Worm (Caenorhabditis elegans) whole organism, L2 larva: ENCODE results near the gene ZK1010.8.

Experiments used
- C34F6.9 ChIP-seq: fragments of 150-350 bp; optimal IDR thresholded peaks from 2 replicates; lab custom pipeline; 2014; ENCODE audit warnings: missing biosample characterization, missing genetic modification characterization
- R02D3.7 ChIP-seq: fragments of 150-350 bp; optimal IDR thresholded peaks from 2 replicates; lab custom pipeline; 2014; ENCODE audit warnings: missing biosample characterization, missing genetic modification characterization
- Y55F3AM.14 ChIP-seq: fragments of 200-800 bp; sonication (Bioruptor generic); optimal IDR thresholded peaks from 2 replicates; lab custom pipeline; 2018; ENCODE audit warnings: mild to moderate bottlenecking, missing genetic modification characterization, missing compliant biosample characterization
- ZK546.5 ChIP-seq: sonication (generic microtip); optimal IDR thresholded peaks from 2 replicates; lab custom pipeline; 2017; ENCODE audit warnings: missing biosample characterization, missing genetic modification characterization
- alr-1 ChIP-seq: fragments of 150-350 bp; optimal IDR thresholded peaks from 2 replicates; lab custom pipeline; 2014; ENCODE audit warnings: missing biosample characterization, missing genetic modification characterization
- aly-2 ChIP-seq: fragments of 150-350 bp; optimal IDR thresholded peaks from 2 replicates; lab custom pipeline; 2014; ENCODE audit warnings: missing biosample characterization, missing genetic modification characterization
- ama-1 ChIP-seq: fragments of 150-350 bp; optimal IDR thresholded peaks from 2 replicates; lab custom pipeline; 2018; ENCODE audit warnings: inconsistent platforms
- blmp-1 ChIP-seq: sonication (generic microtip); optimal IDR thresholded peaks from 2 replicates; lab custom pipeline; 2017; ENCODE audit warnings: missing genetic modification characterization, mild to moderate bottlenecking, missing compliant biosample characterization, antibody characterized with exemption, moderate library complexity; ENCODE audit not compliant: insufficient read depth
- ceh-16 ChIP-seq: fragments of 150-350 bp; optimal IDR thresholded peaks from 2 replicates; lab custom pipeline; 2014; ENCODE audit warnings: missing biosample characterization, missing genetic modification characterization
- ceh-82 ChIP-seq: fragments of 150-350 bp; optimal IDR thresholded peaks from 2 replicates; lab custom pipeline; 2014; ENCODE audit warnings: missing biosample characterization, missing genetic modification characterization
- dmd-4 ChIP-seq: sonication (generic microtip); optimal IDR thresholded peaks from 2 replicates; lab custom pipeline; 2017; ENCODE audit warnings: missing biosample characterization, missing genetic modification characterization
- egl-27 ChIP-seq: sonication (generic microtip); optimal IDR thresholded peaks from 3 replicates; lab custom pipeline; 2017; ENCODE audit warnings: missing biosample characterization, missing genetic modification reagents, missing genetic modification characterization
- elt-1 ChIP-seq: fragments of 150-350 bp; optimal IDR thresholded peaks from 2 replicates; lab custom pipeline; 2014; ENCODE audit warnings: missing biosample characterization, missing genetic modification characterization
- elt-3 ChIP-seq: sonication (generic microtip); optimal IDR thresholded peaks from 2 replicates; lab custom pipeline; 2017; ENCODE audit warnings: missing biosample characterization, missing genetic modification characterization
- fos-1 ChIP-seq: fragments of 150-350 bp; optimal IDR thresholded peaks from 2 replicates; lab custom pipeline; 2014; ENCODE audit warnings: missing biosample characterization, missing genetic modification characterization
- gmeb-1 ChIP-seq: fragments of 150-350 bp; optimal IDR thresholded peaks from 2 replicates; lab custom pipeline; 2014; ENCODE audit warnings: missing biosample characterization, missing genetic modification characterization
- lin-11 ChIP-seq: fragments of 150-350 bp; sonication (generic microtip); optimal IDR thresholded peaks from 2 replicates; lab custom pipeline; 2014; ENCODE audit warnings: missing biosample characterization, missing genetic modification characterization, inconsistent platforms, mixed read lengths
- lin-13 ChIP-seq: fragments of 150-350 bp; optimal IDR thresholded peaks from 2 replicates; lab custom pipeline; 2014; ENCODE audit warnings: missing biosample characterization, missing genetic modification reagents, missing genetic modification characterization
- lin-39 ChIP-seq: fragments of 150-350 bp; optimal IDR thresholded peaks from 2 replicates; lab custom pipeline; 2014; ENCODE audit warnings: missing biosample characterization, missing genetic modification reagents, missing genetic modification characterization
- lsy-2 ChIP-seq, 2 experiments: fragments of 150-350 bp in 1 of 2; sonication (generic microtip) in 1 of 2; optimal IDR thresholded peaks; 2 replicates each; lab custom pipeline; 2014 to 2017; ENCODE audit warnings: missing biosample characterization in 2 of 2, missing genetic modification characterization in 2 of 2
- mab-5 ChIP-seq: fragments of 150-350 bp; optimal IDR thresholded peaks from 2 replicates; lab custom pipeline; 2014; ENCODE audit warnings: missing biosample characterization, missing genetic modification characterization
- mdl-1 ChIP-seq, 2 experiments: fragments of 150-350 bp in 1 of 2; sonication (generic microtip) in 1 of 2; optimal IDR thresholded peaks; 2 replicates each; lab custom pipeline; 2017; ENCODE audit warnings: missing biosample characterization in 2 of 2, missing genetic modification characterization in 2 of 2
- nhr-10 ChIP-seq: sonication (generic microtip); optimal IDR thresholded peaks from 2 replicates; lab custom pipeline; 2017; ENCODE audit warnings: missing biosample characterization, missing genetic modification characterization
- nhr-11 ChIP-seq: fragments of 150-350 bp; optimal IDR thresholded peaks from 2 replicates; lab custom pipeline; 2014; ENCODE audit warnings: missing biosample characterization, missing genetic modification characterization
- nhr-12 ChIP-seq: fragments of 150-350 bp; optimal IDR thresholded peaks from 2 replicates; lab custom pipeline; 2014; ENCODE audit warnings: missing biosample characterization, missing genetic modification characterization
- nhr-129 ChIP-seq: fragments of 150-350 bp; optimal IDR thresholded peaks from 2 replicates; lab custom pipeline; 2014; ENCODE audit warnings: missing biosample characterization, missing genetic modification characterization
- nhr-23 ChIP-seq: fragments of 150-350 bp; optimal IDR thresholded peaks from 2 replicates; lab custom pipeline; 2014; ENCODE audit warnings: missing biosample characterization, missing genetic modification reagents, missing genetic modification characterization
- nhr-237 ChIP-seq: fragments of 150-350 bp; optimal IDR thresholded peaks from 2 replicates; lab custom pipeline; 2014; ENCODE audit warnings: missing biosample characterization, missing genetic modification characterization
- nhr-25 ChIP-seq: fragments of 150-350 bp; sonication (generic microtip); optimal IDR thresholded peaks from 3 replicates; lab custom pipeline; 2014; ENCODE audit warnings: missing biosample characterization, missing genetic modification characterization
- nhr-6 ChIP-seq: fragments of 150-350 bp; optimal IDR thresholded peaks from 2 replicates; lab custom pipeline; 2014; ENCODE audit warnings: missing biosample characterization, missing genetic modification characterization
- nhr-77 ChIP-seq: fragments of 150-350 bp; optimal IDR thresholded peaks from 2 replicates; lab custom pipeline; 2014; ENCODE audit warnings: missing biosample characterization, missing genetic modification characterization
- sem-4 ChIP-seq: fragments of 150-350 bp; optimal IDR thresholded peaks from 2 replicates; lab custom pipeline; 2014; ENCODE audit warnings: missing biosample characterization, missing genetic modification reagents, missing genetic modification characterization
- skn-1 ChIP-seq: sonication (generic microtip); optimal IDR thresholded peaks from 2 replicates; lab custom pipeline; 2017; ENCODE audit warnings: missing biosample characterization, missing genetic modification characterization
- sma-3 ChIP-seq: sonication (generic microtip); optimal IDR thresholded peaks from 2 replicates; lab custom pipeline; 2016; ENCODE audit warnings: missing genetic modification reagents, missing genetic modification characterization, missing compliant biosample characterization
- sma-9 ChIP-seq, 2 experiments: fragments of 150-350 bp in 1 of 2; sonication (generic microtip) in 1 of 2; optimal IDR thresholded peaks; 2 replicates each; lab custom pipeline; 2014 to 2016; ENCODE audit warnings: missing genetic modification characterization in 2 of 2, mild to moderate bottlenecking in 1 of 2, missing biosample characterization in 1 of 2, missing compliant biosample characterization in 1 of 2, missing genetic modification reagents in 1 of 2, moderate library complexity in 1 of 2
- snpc-4 ChIP-seq: fragments of 150-350 bp; optimal IDR thresholded peaks from 2 replicates; lab custom pipeline; 2014; ENCODE audit warnings: missing biosample characterization, missing genetic modification characterization
- unc-39 ChIP-seq: fragments of 150-350 bp; optimal IDR thresholded peaks from 2 replicates; lab custom pipeline; 2014; ENCODE audit warnings: missing biosample characterization, missing genetic modification characterization
- unc-55 ChIP-seq: fragments of 150-350 bp; sonication (generic microtip); optimal IDR thresholded peaks from 3 replicates; lab custom pipeline; 2014; ENCODE audit warnings: missing biosample characterization, missing genetic modification reagents, missing genetic modification characterization
- unc-62 ChIP-seq: fragments of 150-350 bp; optimal IDR thresholded peaks from 2 replicates; lab custom pipeline; 2014; ENCODE audit warnings: missing biosample characterization, missing genetic modification reagents, missing genetic modification characterization
- zag-1 ChIP-seq: fragments of 150-350 bp; optimal IDR thresholded peaks from 2 replicates; lab custom pipeline; 2014; ENCODE audit warnings: missing biosample characterization, missing genetic modification characterization
- ztf-1 ChIP-seq: fragments of 200-800 bp; sonication (Bioruptor generic); conservative IDR thresholded peaks from 2 replicates; pipeline ENCODE4 v1.3.6; 2022; ENCODE audit warnings: missing genetic modification characterization, missing compliant biosample characterization
- ztf-11 ChIP-seq: sonication (generic microtip); optimal IDR thresholded peaks from 2 replicates; lab custom pipeline; 2017; ENCODE audit warnings: missing biosample characterization, missing genetic modification characterization
- ztf-4 ChIP-seq: fragments of 150-350 bp; optimal IDR thresholded peaks from 2 replicates; lab custom pipeline; 2014; ENCODE audit warnings: missing biosample characterization, missing genetic modification characterization

The ZK1010.8 gene

ce11 chrIII:12977559-12977958 lies 22.9 kb downstream of the ZK1010.8 start, which contains the start of gene ZK1010.2:
TSS of gene ZK1010.2 (minus strand) at chrIII:12977862.
- TF ChIP-seq alr-1 (tag; lab: Kevin White, UChicago) = no peak
- no peak for TF ChIP-seq unc-62 (GFP tag; lab: Kevin White, UChicago)
- no peak for TF ChIP-seq C34F6.9 (tag; lab: Kevin White, UChicago)
- no peak for TF ChIP-seq elt-1 (tag; lab: Kevin White, UChicago)
- no peak for TF ChIP-seq skn-1
- no peak for TF ChIP-seq ztf-4 (tag; lab: Kevin White, UChicago)
- no peak for TF ChIP-seq ceh-16
- no peak for TF ChIP-seq nhr-77 (tag; lab: Kevin White, UChicago)
- no peak for TF ChIP-seq nhr-11 (tag; lab: Kevin White, UChicago)
- no peak for TF ChIP-seq zag-1 (tag; lab: Kevin White, UChicago)
- no peak for TF ChIP-seq ztf-11 (tag; lab: Kevin White, UChicago)
- no peak for TF ChIP-seq mab-5 (tag; lab: Kevin White, UChicago)
- no peak for TF ChIP-seq nhr-237 (tag; lab: Kevin White, UChicago)
- TF ChIP-seq unc-39 (tag; lab: Kevin White, UChicago) = no peak
- no peak for TF ChIP-seq sma-9 (GFP tag; optimal IDR thresholded peaks at IDR 0.05; lab: Kevin White, UChicago)
- TF ChIP-seq sma-9 (tag; optimal IDR thresholded peaks at IDR 0.05; lab: Kevin White, UChicago) = no peak
- no peak for TF ChIP-seq lin-39 (tag; lab: Kevin White, UChicago)
- no peak for TF ChIP-seq mdl-1 (tag; optimal IDR thresholded peaks at IDR 0.05; lab: Kevin White, UChicago)

- TF ChIP-seq sma-9 (GFP tag; optimal IDR thresholded peaks at IDR 0.05; lab: Kevin White, UChicago) = no peak
- TF ChIP-seq sma-9 (tag; optimal IDR thresholded peaks at IDR 0.05; lab: Kevin White, UChicago) = no peak
- TF ChIP-seq R02D3.7 (tag; lab: Kevin White, UChicago) = no peak
- no peak for TF ChIP-seq mab-5 (tag; lab: Kevin White, UChicago)
- TF ChIP-seq nhr-77 (tag; lab: Kevin White, UChicago) = no peak
- no peak for TF ChIP-seq elt-1 (tag; lab: Kevin White, UChicago)
- no peak for TF ChIP-seq lin-11 (tag; lab: Kevin White, UChicago)
- TF ChIP-seq ceh-82 (tag; lab: Kevin White, UChicago) = no peak
- TF ChIP-seq nhr-129 (tag; lab: Kevin White, UChicago) = no peak
- TF ChIP-seq ztf-1 (GFP tag; lab: Robert Waterston, UW) = no peak
- TF ChIP-seq nhr-25 = no peak
- no peak for TF ChIP-seq ama-1
- TF ChIP-seq nhr-23 = no peak
- TF ChIP-seq ztf-4 (tag; lab: Kevin White, UChicago) = no peak
- TF ChIP-seq nhr-237 (tag; lab: Kevin White, UChicago) = no peak
- no peak for TF ChIP-seq zag-1 (tag; lab: Kevin White, UChicago)
- TF ChIP-seq, all 48 proteins: peak for 0
Observed at ce11 chrIII:12972398-12972797, 28.1 kb downstream of the ZK1010.8 start, which contains the start of gene bckd-1A. TSS of gene bckd-1A (minus strand) at chrIII:12972498.

- TF ChIP-seq nhr-6 (tag; lab: Kevin White, UChicago) (no peak), ceh-16 (no peak), nhr-10 (tag; lab: Kevin White, UChicago) (no peak), alr-1 (tag; lab: Kevin White, UChicago) (no peak), ztf-4 (tag; lab: Kevin White, UChicago) (no peak), unc-39 (tag; lab: Kevin White, UChicago) (no peak), nhr-23 (no peak), lsy-2 (tag; optimal IDR thresholded peaks at IDR 0.05; lab: Kevin White, UChicago) (peak; percentile 55 to 81), lin-39 (tag; lab: Kevin White, UChicago) (no peak), elt-3 (tag; lab: Kevin White, UChicago) (no peak), unc-55 (GFP tag; lab: Kevin White, UChicago) (peak; percentile 26), sma-3 (no peak), ztf-1 (GFP tag; lab: Robert Waterston, UW) (no peak), aly-2 (tag; lab: Kevin White, UChicago) (no peak), dmd-4 (tag; lab: Kevin White, UChicago) (no peak), elt-1 (tag; lab: Kevin White, UChicago) (no peak), ama-1 (no peak), unc-62 (GFP tag; lab: Kevin White, UChicago) (no peak), ZK546.5 (tag; lab: Kevin White, UChicago) (no peak), nhr-11 (tag; lab: Kevin White, UChicago) (no peak), nhr-25 (no peak), R02D3.7 (tag; lab: Kevin White, UChicago) (no peak), nhr-77 (tag; lab: Kevin White, UChicago) (no peak), C34F6.9 (tag; lab: Kevin White, UChicago) (peak; percentile 53), sem-4 (tag; lab: Kevin White, UChicago) (no peak), blmp-1 (tag; lab: Kevin White, UChicago) (no peak), zag-1 (tag; lab: Kevin White, UChicago) (no peak), fos-1 (peak; percentile 38), skn-1 (no peak), lin-11 (tag; lab: Kevin White, UChicago) (no peak), nhr-237 (tag; lab: Kevin White, UChicago) (no peak), mab-5 (tag; lab: Kevin White, UChicago) (no peak), lin-13 (GFP tag; lab: Kevin White, UChicago) (peak; percentile 6), Y55F3AM.14 (GFP tag; lab: Kevin White, UChicago) (no peak), snpc-4 (tag; lab: Kevin White, UChicago) (no peak), sma-9 (GFP tag; optimal IDR thresholded peaks at IDR 0.05; lab: Kevin White, UChicago) (no peak), sma-9 (tag; optimal IDR thresholded peaks at IDR 0.05; lab: Kevin White, UChicago) (no peak), nhr-129 (tag; lab: Kevin White, UChicago) (peak; percentile 20), egl-27 (tag; lab: Kevin White, UChicago) (no peak), gmeb-1 (tag; lab: Kevin White, UChicago) (peak; percentile 34), ceh-82 (tag; lab: Kevin White, UChicago) (no peak), nhr-12 (tag; lab: Kevin White, UChicago) (no peak)
Observed at ce11 chrIII:12971828-12972379, 28.6 kb downstream of the ZK1010.8 start.
